Worm (Caenorhabditis elegans): ENCODE data around the gene twk-45.

The twk-45 gene

DNA sequence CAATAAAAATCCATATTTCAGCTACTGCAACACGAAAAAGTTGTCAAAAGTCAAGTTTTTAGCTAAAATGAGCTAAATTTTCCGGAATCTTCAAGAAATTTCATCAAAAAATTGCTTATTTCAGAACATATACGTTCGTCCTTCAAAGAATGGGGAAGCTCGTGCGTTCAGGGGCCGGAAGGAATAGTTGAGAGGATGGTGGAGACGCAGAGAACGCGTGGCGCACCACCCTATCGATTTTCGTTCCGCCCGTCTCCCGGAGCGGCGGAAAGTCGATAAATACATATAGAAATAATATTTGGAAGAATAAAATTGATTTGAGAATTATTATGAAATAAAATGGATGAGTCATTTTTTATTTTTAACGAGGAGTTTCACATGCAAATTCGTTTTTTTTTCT, 21.4 kb downstream of the twk-45 start:
- TF ChIP-seq eor-1 (tag; optimal IDR thresholded peaks at IDR 0.05) (no peak), egl-5 (tag; optimal IDR thresholded peaks at IDR 0.05) (no peak), ZK546.5 (tag; optimal IDR thresholded peaks at IDR 0.05) (no peak), nhr-77 (tag; optimal IDR thresholded peaks at IDR 0.05) (no peak), nhr-23 (tag; optimal IDR thresholded peaks at IDR 0.05) (no peak), sea-2 (GFP tag; optimal IDR thresholded peaks at IDR 0.05) (peak; percentile 59), elt-3 (tag; optimal IDR thresholded peaks at IDR 0.05) (no peak), nfya-1 (tag; optimal IDR thresholded peaks at IDR 0.05; ENCODE audit: insufficient read depth) (peak; percentile 31), zag-1 (tag; optimal IDR thresholded peaks at IDR 0.05) (no peak), lsy-12 (tag; optimal IDR thresholded peaks at IDR 0.05) (no peak), lin-39 (tag; optimal IDR thresholded peaks at IDR 0.05) (peak; percentile 33), hmg-11 (tag; optimal IDR thresholded peaks at IDR 0.05) (peak; percentile 22)

ce11 chrIII:2778655-2779054, 23.0 kb downstream of the twk-45 start, which contains the start of gene laf-1:
laf-1 (minus strand) TSS chrIII:2779053.
- TF ChIP-seq ZK546.5 (tag; optimal IDR thresholded peaks at IDR 0.05) (no peak), nfya-1 (tag; optimal IDR thresholded peaks at IDR 0.05; ENCODE audit: insufficient read depth) (no peak), snpc-4 (tag; optimal IDR thresholded peaks at IDR 0.05) (no peak), egl-27 (tag; optimal IDR thresholded peaks at IDR 0.05) (no peak), egl-5 (tag; optimal IDR thresholded peaks at IDR 0.05) (no peak), tbx-2 (tag; optimal IDR thresholded peaks at IDR 0.05) (no peak), ztf-11 (tag; optimal IDR thresholded peaks at IDR 0.05) (no peak), nhr-12 (tag; optimal IDR thresholded peaks at IDR 0.05) (no peak)

ce11 chrIII:2770752-2771151, 30.9 kb downstream of the twk-45 start:
- no peak for TF ChIP-seq nhr-12 (tag; optimal IDR thresholded peaks at IDR 0.05)
- no peak for TF ChIP-seq ztf-4 (tag; optimal IDR thresholded peaks at IDR 0.05)
- TF ChIP-seq fos-1 (tag; optimal IDR thresholded peaks at IDR 0.05): no peak
- no peak for TF ChIP-seq ZK546.5 (tag; optimal IDR thresholded peaks at IDR 0.05)
- no peak for TF ChIP-seq ztf-11 (tag; optimal IDR thresholded peaks at IDR 0.05)
- no peak for TF ChIP-seq unc-39 (tag; optimal IDR thresholded peaks at IDR 0.05)
- TF ChIP-seq pqm-1 (tag; optimal IDR thresholded peaks at IDR 0.05): no peak
- TF ChIP-seq elt-2 (tag; optimal IDR thresholded peaks at IDR 0.05): no peak
- TF ChIP-seq daf-12 (tag; optimal IDR thresholded peaks at IDR 0.05): no peak
- TF ChIP-seq nhr-23 (tag; optimal IDR thresholded peaks at IDR 0.05): no peak
- no peak for TF ChIP-seq hmg-11 (tag; optimal IDR thresholded peaks at IDR 0.05)
- TF ChIP-seq sea-2 (GFP tag; optimal IDR thresholded peaks at IDR 0.05): no peak
- TF ChIP-seq nhr-67 (tag; optimal IDR thresholded peaks at IDR 0.05): no peak
- TF ChIP-seq R02D3.7 (tag; optimal IDR thresholded peaks at IDR 0.05): no peak
- no peak for TF ChIP-seq lin-15B (tag; optimal IDR thresholded peaks at IDR 0.05)
- no peak for TF ChIP-seq fkh-10 (GFP tag; optimal IDR thresholded peaks at IDR 0.05)
- no peak for TF ChIP-seq aly-2 (tag; optimal IDR thresholded peaks at IDR 0.05)
- TF ChIP-seq jun-1 (tag; optimal IDR thresholded peaks at IDR 0.05): no peak
- TF ChIP-seq nhr-25 (tag; optimal IDR thresholded peaks at IDR 0.05): no peak
- TF ChIP-seq ceh-28 (tag; optimal IDR thresholded peaks at IDR 0.05): no peak

DNA sequence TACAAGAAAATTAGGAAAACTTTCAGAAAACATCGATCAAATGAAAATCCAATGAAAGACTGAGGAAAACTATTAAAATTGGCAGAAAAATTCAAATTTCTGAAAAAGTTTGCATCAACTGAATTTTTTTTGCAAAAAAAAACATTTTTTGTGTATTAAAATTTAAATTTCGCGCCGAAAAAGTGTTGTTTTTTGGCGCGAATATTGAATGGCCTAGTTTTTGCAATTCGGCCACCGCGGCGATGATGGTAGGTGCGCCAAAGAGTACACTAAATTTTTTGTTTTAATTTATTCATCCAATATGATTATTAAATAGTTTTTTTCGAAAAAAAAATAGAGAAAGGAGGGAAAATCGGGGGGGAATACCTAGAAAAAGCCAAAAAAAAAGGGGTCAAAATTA, 32.6 kb downstream of the twk-45 start:
- no peak for TF ChIP-seq lin-39 (tag; optimal IDR thresholded peaks at IDR 0.05)
- no peak for TF ChIP-seq skn-1 (tag; optimal IDR thresholded peaks at IDR 0.05)
- no peak for TF ChIP-seq aly-2 (tag; optimal IDR thresholded peaks at IDR 0.05)
- no peak for TF ChIP-seq fkh-2 (tag; optimal IDR thresholded peaks at IDR 0.05)
- TF ChIP-seq sea-2 (GFP tag; optimal IDR thresholded peaks at IDR 0.05): no peak
- no peak for TF ChIP-seq nhr-25 (tag; optimal IDR thresholded peaks at IDR 0.05)
- no peak for TF ChIP-seq egl-5 (tag; optimal IDR thresholded peaks at IDR 0.05)
- TF ChIP-seq pha-4 (tag; optimal IDR thresholded peaks at IDR 0.05): no peak
- TF ChIP-seq ceh-28 (tag; optimal IDR thresholded peaks at IDR 0.05): no peak
- TF ChIP-seq elt-1 (tag; optimal IDR thresholded peaks at IDR 0.05): no peak
- no peak for TF ChIP-seq zag-1 (tag; optimal IDR thresholded peaks at IDR 0.05)
- no peak for TF ChIP-seq ceh-16 (tag; optimal IDR thresholded peaks at IDR 0.05)
- TF ChIP-seq nhr-237 (tag; optimal IDR thresholded peaks at IDR 0.05): no peak
- TF ChIP-seq lin-15B (tag; optimal IDR thresholded peaks at IDR 0.05): no peak
- TF ChIP-seq fos-1 (tag; optimal IDR thresholded peaks at IDR 0.05): no peak
- TF ChIP-seq mdl-1 (tag; optimal IDR thresholded peaks at IDR 0.05): no peak

Measured in whole organism, L3 larva.